Worm (Caenorhabditis elegans): Measurements from ENCODE around the gene F49F1.12.

- TF ChIP-seq med-1 (GFP tag; optimal IDR thresholded peaks at IDR 0.05; ENCODE audit: insufficient read depth): no peak
- no peak for TF ChIP-seq ztf-23 (GFP tag; IDR thresholded peaks at IDR 0.05)
- TF ChIP-seq tab-1 (GFP tag; IDR thresholded peaks at IDR 0.05): no peak
- TF ChIP-seq ztf-29 (GFP tag; IDR thresholded peaks at IDR 0.05): no peak
- no peak for TF ChIP-seq cog-1 (tag; optimal IDR thresholded peaks at IDR 0.05)
- TF ChIP-seq flt-1 (GFP tag; IDR thresholded peaks at IDR 0.05): no peak
- no peak for TF ChIP-seq ref-1 (GFP tag; conservative IDR thresholded peaks at IDR 0.05)
These were observed 22.6 kb downstream of the F49F1.12 start, which contains the start of gene F49F1.5 for ce11 chrIV:4120263-4120662.

All from whole organism, midembryonic.